Worm (Caenorhabditis elegans): ENCODE data around the gene ttc-39B.

Gene ttc-39B

DNA sequence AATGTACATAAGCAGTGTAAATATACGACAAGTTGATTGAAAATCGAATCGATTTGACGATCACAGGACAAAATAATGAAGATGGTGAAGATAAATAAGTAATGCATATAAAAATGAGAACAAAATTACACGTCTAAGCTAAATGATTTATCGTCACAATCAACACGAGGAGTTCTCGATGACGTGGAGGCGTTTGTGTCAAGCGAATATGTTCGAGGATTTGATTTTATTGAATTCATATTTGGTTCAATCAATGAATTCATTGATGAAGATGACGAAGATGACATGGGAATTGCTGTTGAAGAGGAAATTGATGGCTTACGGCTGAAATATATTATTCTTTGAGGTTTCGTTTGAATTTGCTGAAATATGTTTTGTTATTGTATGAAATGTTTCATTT is 41.3 kb downstream of the ttc-39B start, which contains the start of gene nyn-3:
Gene nyn-3 (minus strand): TSS at position 101 of the 400 bp plus-strand sequence.
- TF ChIP-seq zip-2 (tag; optimal IDR thresholded peaks at IDR 0.05) (no peak), daf-19 (GFP tag; conservative IDR thresholded peaks at IDR 0.05) (no peak), dmd-6 (GFP tag; IDR thresholded peaks at IDR 0.05) (no peak), mdt-29 (GFP tag; IDR thresholded peaks at IDR 0.05) (no peak), zip-11 (GFP tag; IDR thresholded peaks at IDR 0.05) (no peak), T20F7.1 (GFP tag; optimal IDR thresholded peaks at IDR 0.05) (no peak), ceh-44 (GFP tag; IDR thresholded peaks at IDR 0.05) (no peak), spr-3 (GFP tag; optimal IDR thresholded peaks at IDR 0.05) (no peak), aha-1 (tag) (no peak), madf-9 (GFP tag; conservative IDR thresholded peaks at IDR 0.05) (no peak), R02D3.7 (tag; optimal IDR thresholded peaks at IDR 0.05) (no peak), cey-2 (tag; optimal IDR thresholded peaks at IDR 0.05; ENCODE audit: borderline replicate concordance, insufficient read depth) (no peak)

ce11 chrII:6290047-6290582 is 43.7 kb downstream of the ttc-39B start, which contains the start of gene upb-1:
upb-1 (minus strand) TSS chrII:6290097.
- TF ChIP-seq zip-11 (GFP tag; IDR thresholded peaks at IDR 0.05) (no peak), vab-7 (GFP tag; IDR thresholded peaks at IDR 0.05) (no peak), fos-1 (tag; optimal IDR thresholded peaks at IDR 0.05) (no peak), nhr-102 (tag; optimal IDR thresholded peaks at IDR 0.05) (no peak), ceh-28 (tag; optimal IDR thresholded peaks at IDR 0.05) (no peak), nhr-11 (tag; optimal IDR thresholded peaks at IDR 0.05) (peak; percentile 31), ceh-62 (tag; optimal IDR thresholded peaks at IDR 0.05) (no peak), lim-7 (GFP tag; IDR thresholded peaks at IDR 0.05) (no peak), nhr-25 (tag; optimal IDR thresholded peaks at IDR 0.05; ENCODE audit: borderline replicate concordance, insufficient read depth) (no peak), zfp-2 (tag; optimal IDR thresholded peaks at IDR 0.05) (no peak), ceh-32 (tag; optimal IDR thresholded peaks at IDR 0.05; ENCODE audit: poor library complexity) (no peak), ztf-7 (tag; optimal IDR thresholded peaks at IDR 0.05) (no peak), nhr-76 (tag; optimal IDR thresholded peaks at IDR 0.05) (no peak), nhr-237 (tag; optimal IDR thresholded peaks at IDR 0.05) (no peak), nhr-111 (GFP tag; optimal IDR thresholded peaks at IDR 0.05) (no peak), skn-1 (tag; optimal IDR thresholded peaks at IDR 0.05) (no peak), lin-39 (tag; optimal IDR thresholded peaks at IDR 0.05) (no peak), dmd-6 (GFP tag; IDR thresholded peaks at IDR 0.05) (peak; percentile 56; the same call in 1 of the 2 replicates), php-3 (GFP tag; IDR thresholded peaks at IDR 0.05) (no peak), egl-27 (tag; optimal IDR thresholded peaks at IDR 0.05) (no peak), Y5F2A.4 (GFP tag; optimal IDR thresholded peaks at IDR 0.05) (no peak), nhr-77 (tag; optimal IDR thresholded peaks at IDR 0.05) (no peak), sdz-12 (GFP tag; optimal IDR thresholded peaks at IDR 0.05) (no peak), mdl-1 (tag; optimal IDR thresholded peaks at IDR 0.05) (peak in 1 of 2 experiments; percentile 26), jun-1 (tag; optimal IDR thresholded peaks at IDR 0.05) (no peak), lin-15B (tag; optimal IDR thresholded peaks at IDR 0.05) (no peak), unc-130 (GFP tag; optimal IDR thresholded peaks at IDR 0.05) (no peak), ZK337.2 (GFP tag; IDR thresholded peaks at IDR 0.05) (no peak), dpl-1 (GFP tag; optimal IDR thresholded peaks at IDR 0.05) (no peak), rbr-2 (tag; optimal IDR thresholded peaks at IDR 0.05) (no peak), madf-9 (GFP tag; conservative IDR thresholded peaks at IDR 0.05) (no peak), gei-8 (GFP tag; optimal IDR thresholded peaks at IDR 0.05) (no peak), lin-1 (GFP tag; IDR thresholded peaks at IDR 0.05) (no peak), nhr-28 (tag; optimal IDR thresholded peaks at IDR 0.05) (no peak), lsy-2 (tag; optimal IDR thresholded peaks at IDR 0.05) (no peak), F37D6.2 (tag; optimal IDR thresholded peaks at IDR 0.05) (no peak), Y75B8A.6 (GFP tag; IDR thresholded peaks at IDR 0.05) (no peak), mes-2 (tag; optimal IDR thresholded peaks at IDR 0.05; ENCODE audit: poor library complexity, severe bottlenecking) (no peak), R02D3.7 (tag; optimal IDR thresholded peaks at IDR 0.05) (no peak), pqm-1 (tag; optimal IDR thresholded peaks at IDR 0.05) (peak; percentile 16), aha-1 (tag) (peak; percentile 62), T20F7.1 (GFP tag; optimal IDR thresholded peaks at IDR 0.05) (no peak), hlh-11 (tag; optimal IDR thresholded peaks at IDR 0.05) (peak; percentile 59)
